Worm (Caenorhabditis elegans) whole organism, young adult: ENCODE results near the gene srx-90.

Source experiments
- Y53F4B.3 ChIP-seq: fragments of 200-800 bp; sonication (Bioruptor generic); IDR thresholded peaks from 2 replicates; pipeline ENCODE4 v1.3.6; 2022; ENCODE audit warnings: missing genetic modification reagents, missing genetic modification characterization, missing compliant biosample characterization
- ama-1 ChIP-seq, 3 experiments: fragments of 150-350 bp in 1 of 3; sonication (generic microtip) in 2 of 3; optimal IDR thresholded peaks; 2 replicates each; lab custom pipeline; 2014 to 2018; ENCODE audit warnings: missing biosample characterization in 2 of 3, missing genetic modification characterization in 2 of 3, missing genetic modification reagents in 2 of 3
- ceh-27 ChIP-seq: fragments of 200-800 bp; sonication (Bioruptor generic); optimal IDR thresholded peaks from 2 replicates; lab custom pipeline; 2018; ENCODE audit warnings: mild to moderate bottlenecking, missing genetic modification characterization, moderate library complexity, missing compliant biosample characterization
- tlf-1 ChIP-seq: fragments of 200-800 bp; sonication (Bioruptor generic); optimal IDR thresholded peaks from 2 replicates; lab custom pipeline; 2018; ENCODE audit warnings: mild to moderate bottlenecking, missing genetic modification characterization, missing compliant biosample characterization

- TF ChIP-seq Y53F4B.3 (GFP tag; lab: Robert Waterston, UW) (no peak), tlf-1 (GFP tag; lab: Kevin White, UChicago) (no peak), ceh-27 (GFP tag; lab: Kevin White, UChicago) (no peak), ama-1 (optimal IDR thresholded peaks at IDR 0.05; lab: Kevin White, UChicago) (no peak), ama-1 (GFP tag; optimal IDR thresholded peaks at IDR 0.05; lab: Kevin White, UChicago) (no peak)
Observed at ce11 chrV:11621276-11621675, 40.4 kb downstream of the srx-90 start.
